Worm (Caenorhabditis elegans): ENCODE results near the gene tbc-7.

- TF ChIP-seq W03F9.2 (tag; optimal IDR thresholded peaks at IDR 0.05): no peak
- TF ChIP-seq him-1 (tag; optimal IDR thresholded peaks at IDR 0.05): no peak
Observed at ce11 chrX:5193402-5193801, 59.3 kb downstream of the tbc-7 start.
